Fruit fly (Drosophila melanogaster) whole organism: Measurements from ENCODE around the gene CG15734.

Experiments used
- CG8478 ChIP-seq: fragments of >200 bp; optimal IDR thresholded peaks from 2 replicates; lab custom pipeline; 2018; ENCODE audit warnings: inconsistent platforms
- Dll ChIP-seq: fragments of >200 bp; optimal IDR thresholded peaks from 2 replicates; lab custom pipeline; 2017
- EcR ChIP-seq, 2 experiments: fragments of >200 bp; optimal IDR thresholded peaks; 2 replicates each; lab custom pipeline; 2017; ENCODE audit warnings: missing biosample characterization in 2 of 2, missing genetic modification characterization in 2 of 2, missing genetic modification reagents in 2 of 2
- pan ChIP-seq: fragments of >200 bp; optimal IDR thresholded peaks from 2 replicates; lab custom pipeline; 2017
- psq ChIP-seq: fragments of >200 bp; optimal IDR thresholded peaks from 2 replicates; lab custom pipeline; 2017
- usp ChIP-seq: fragments of >200 bp; optimal IDR thresholded peaks from 2 replicates; lab custom pipeline; 2017; ENCODE audit warnings: missing biosample characterization, missing genetic modification characterization, mixed read lengths

CG15734 gene

DNA sequence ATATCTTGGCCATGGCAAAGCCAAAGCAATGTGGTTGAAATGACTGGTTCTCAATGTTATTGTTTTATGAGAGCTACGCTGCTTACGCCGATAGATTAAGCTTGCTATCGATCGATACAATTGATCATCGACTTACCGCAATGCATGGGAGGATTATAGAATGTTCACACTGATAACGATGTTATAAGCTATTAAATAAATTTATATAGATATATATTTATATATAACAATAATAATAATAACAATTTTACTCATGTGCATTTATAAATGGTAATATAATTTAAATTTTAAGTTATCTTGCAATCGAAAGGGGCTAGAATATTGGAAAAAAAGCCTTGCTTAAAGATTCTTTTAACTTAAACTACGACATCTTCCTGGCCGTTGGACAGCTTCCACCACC is 14.1 kb downstream of the CG15734 start, which contains the start of gene moon:
moon (minus strand) TSS at position 101 of the 400 bp plus-strand sequence.
- no peak for TF ChIP-seq psq (lab: Kevin White, UChicago)
- no peak for TF ChIP-seq usp
- no peak for TF ChIP-seq EcR (GFP tag; optimal IDR thresholded peaks at IDR 0.05; lab: Kevin White, UChicago)
- TF ChIP-seq pan (lab: Kevin White, UChicago) = no peak
- no peak for TF ChIP-seq Dll
- TF ChIP-seq CG8478 (lab: Kevin White, UChicago) = no peak

DNA sequence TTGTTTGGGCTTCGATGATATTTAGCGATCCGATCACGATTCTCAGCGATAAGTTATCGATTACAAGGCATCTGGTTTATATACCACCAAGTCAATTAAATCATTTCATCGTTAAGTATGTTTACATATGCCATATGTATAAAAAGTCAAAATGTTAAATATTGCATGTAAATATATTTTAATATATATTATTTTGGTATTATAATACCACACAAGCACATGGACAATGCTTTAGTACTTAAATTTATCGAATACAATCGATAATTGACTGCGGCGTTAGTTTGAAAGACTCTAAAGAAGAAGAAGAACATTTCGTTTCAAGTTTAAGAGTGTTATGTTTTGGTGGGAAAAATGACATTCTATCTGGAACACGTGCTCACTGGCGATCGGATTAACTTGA is 16.7 kb downstream of the CG15734 start, which contains the start of gene CG34323:
CG34323 (plus strand) TSS at position 301 of the 400 bp plus-strand sequence.
- TF ChIP-seq usp = no peak
- no peak for TF ChIP-seq pan (lab: Kevin White, UChicago)
- no peak for TF ChIP-seq Dll
- no peak for TF ChIP-seq EcR (GFP tag; optimal IDR thresholded peaks at IDR 0.05; lab: Kevin White, UChicago)
- no peak for TF ChIP-seq CG8478 (lab: Kevin White, UChicago)
- no peak for TF ChIP-seq psq (lab: Kevin White, UChicago)

dm6 chrX:12059495-12059894 is 27.3 kb downstream of the CG15734 start, which contains the start of gene Muc11A:
Muc11A (plus strand) TSS chrX:12059795.
- no peak for TF ChIP-seq Dll

dm6 chrX:12056535-12056934 is 30.3 kb downstream of the CG15734 start, which contains the start of gene Uch-L5R:
Uch-L5R (minus strand) TSS chrX:12056635.
- TF ChIP-seq usp (no peak), EcR (GFP tag; optimal IDR thresholded peaks at IDR 0.05; lab: Kevin White, UChicago) (no peak), pan (lab: Kevin White, UChicago) (no peak), Dll (no peak), psq (lab: Kevin White, UChicago) (no peak), CG8478 (lab: Kevin White, UChicago) (no peak)

DNA sequence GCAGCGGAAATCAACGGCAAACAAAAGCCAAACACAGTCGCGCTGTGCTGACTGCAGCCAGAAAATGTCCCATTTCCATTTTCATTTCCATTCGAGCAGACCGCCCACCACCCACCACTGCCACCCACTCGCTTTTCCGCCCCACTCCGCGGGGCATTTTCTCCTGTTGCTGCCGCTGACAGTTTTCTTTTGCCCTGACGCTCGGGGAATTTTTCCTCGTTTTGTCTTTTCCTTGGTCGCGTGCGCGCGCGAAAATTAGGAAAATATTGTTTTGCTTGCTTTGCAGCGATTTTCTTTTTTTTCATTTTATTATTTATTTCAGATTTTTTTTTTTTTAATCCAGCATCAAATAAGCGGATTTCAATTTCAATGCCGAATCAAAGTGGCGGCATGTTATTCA is 36.5 kb downstream of the CG15734 start:
- TF ChIP-seq psq (lab: Kevin White, UChicago) (no peak), pan (lab: Kevin White, UChicago) (no peak), Dll (no peak), CG8478 (lab: Kevin White, UChicago) (no peak), EcR (GFP tag; optimal IDR thresholded peaks at IDR 0.05; lab: Kevin White, UChicago) (no peak), usp (no peak)

- no peak for TF ChIP-seq EcR (GFP tag; optimal IDR thresholded peaks at IDR 0.05; lab: Kevin White, UChicago)
- no peak for TF ChIP-seq usp
- TF ChIP-seq Dll = no peak
- TF ChIP-seq pan (lab: Kevin White, UChicago) = no peak
- TF ChIP-seq CG8478 (lab: Kevin White, UChicago) = no peak
These were observed 43.4 kb downstream of the CG15734 start, which contains the start of gene Ten-a for dm6 chrX:12043398-12043797. Ten-a (plus strand) TSS chrX:12043698.
